Worm (Caenorhabditis elegans): ENCODE data around the gene M01H9.4.

M01H9.4 gene

DNA sequence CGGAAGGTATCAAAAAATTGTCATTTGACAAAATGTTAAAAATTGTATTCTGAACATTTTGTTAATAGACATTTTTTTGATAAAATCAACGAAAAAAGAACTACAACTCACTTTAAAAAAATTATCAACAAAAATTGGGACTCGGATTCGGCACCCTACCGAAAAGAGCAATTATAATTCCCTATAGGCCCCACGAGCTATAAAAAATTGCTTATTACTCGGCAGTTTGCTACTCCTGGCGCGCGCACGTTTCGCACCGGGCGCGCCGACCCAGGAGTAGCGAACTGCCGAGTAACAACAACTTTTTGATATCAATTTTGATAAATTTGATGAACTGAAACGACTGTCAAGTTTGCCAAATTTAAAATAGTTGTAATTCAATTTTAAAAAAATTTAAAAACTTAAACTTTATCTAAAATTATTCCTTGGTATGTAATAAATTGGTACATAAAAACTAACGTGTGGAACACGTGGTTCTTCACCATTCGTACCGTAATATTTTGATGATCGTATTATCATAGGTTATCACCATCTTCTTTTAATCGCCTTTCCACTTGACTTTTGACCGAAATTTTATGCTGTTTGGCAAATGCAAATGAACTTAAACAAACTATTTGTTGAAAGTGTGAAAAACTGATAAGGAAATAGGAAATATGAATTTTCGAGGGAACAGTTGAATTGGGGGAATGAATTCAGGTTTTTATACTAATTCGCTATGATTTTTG lies 7.2 kb downstream of the M01H9.4 start:
- no peak for TF ChIP-seq alr-1 (tag; optimal IDR thresholded peaks at IDR 0.05)
- TF ChIP-seq sem-4 (tag; optimal IDR thresholded peaks at IDR 0.05), result no peak
- no peak for TF ChIP-seq ztf-4 (tag; optimal IDR thresholded peaks at IDR 0.05)
- no peak for TF ChIP-seq dmd-4 (tag; optimal IDR thresholded peaks at IDR 0.05)
- no peak for TF ChIP-seq gmeb-1 (tag; optimal IDR thresholded peaks at IDR 0.05)
- no peak for TF ChIP-seq nhr-10 (tag; optimal IDR thresholded peaks at IDR 0.05)
- TF ChIP-seq Y55F3AM.14 (GFP tag; optimal IDR thresholded peaks at IDR 0.05), result no peak
- TF ChIP-seq lin-11 (tag; optimal IDR thresholded peaks at IDR 0.05), result no peak
- no peak for TF ChIP-seq zag-1 (tag; optimal IDR thresholded peaks at IDR 0.05)
- TF ChIP-seq ama-1 (optimal IDR thresholded peaks at IDR 0.05), result no peak
- TF ChIP-seq fos-1 (tag; optimal IDR thresholded peaks at IDR 0.05), result peak; percentile 8
- TF ChIP-seq mbf-1 (tag; optimal IDR thresholded peaks at IDR 0.05), result no peak
- TF ChIP-seq nhr-12 (tag; optimal IDR thresholded peaks at IDR 0.05), result no peak
- TF ChIP-seq lin-13 (GFP tag; optimal IDR thresholded peaks at IDR 0.05), result no peak
- TF ChIP-seq ZK546.5 (tag; optimal IDR thresholded peaks at IDR 0.05), result no peak
- no peak for TF ChIP-seq peb-1 (tag; optimal IDR thresholded peaks at IDR 0.05)
- TF ChIP-seq lsy-2 (tag; optimal IDR thresholded peaks at IDR 0.05), result no peak
- TF ChIP-seq nhr-11 (tag; optimal IDR thresholded peaks at IDR 0.05), result no peak
- no peak for TF ChIP-seq unc-55 (GFP tag; optimal IDR thresholded peaks at IDR 0.05)
- peak; percentile 35 for TF ChIP-seq crh-2 (tag; optimal IDR thresholded peaks at IDR 0.05)
- peak; percentile 56 for TF ChIP-seq sma-9 (GFP tag; optimal IDR thresholded peaks at IDR 0.05)
- TF ChIP-seq sma-9 (tag; optimal IDR thresholded peaks at IDR 0.05), result no peak

DNA sequence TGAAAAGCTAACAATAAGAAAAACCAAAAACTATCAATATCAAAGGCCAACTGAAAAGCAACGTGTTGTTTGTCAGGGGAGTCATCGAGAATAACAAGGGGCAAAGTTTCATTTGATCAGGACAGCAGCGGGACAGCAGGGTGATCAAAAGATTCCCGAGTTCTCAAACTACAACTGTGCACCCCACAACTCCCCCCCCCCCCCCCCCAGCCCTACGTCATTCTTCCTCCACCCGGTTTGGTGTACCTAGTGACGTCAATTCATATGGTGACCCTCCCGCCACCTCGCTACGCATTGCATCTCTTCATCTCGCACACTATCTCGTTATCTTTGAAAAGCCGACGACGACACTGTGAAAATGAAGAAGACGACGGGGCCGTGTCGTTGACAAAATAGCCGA lies 8.9 kb downstream of the M01H9.4 start:
- TF ChIP-seq nhr-12 (tag; optimal IDR thresholded peaks at IDR 0.05) (no peak), nhr-129 (tag; optimal IDR thresholded peaks at IDR 0.05) (peak; percentile 12), ztf-1 (GFP tag; conservative IDR thresholded peaks at IDR 0.05) (0 out of 2 replicates have a peak, but pooled peaks have one; percentile 34), skn-1 (tag; optimal IDR thresholded peaks at IDR 0.05) (no peak), peb-1 (tag; optimal IDR thresholded peaks at IDR 0.05) (no peak), gmeb-1 (tag; optimal IDR thresholded peaks at IDR 0.05) (no peak), nhr-237 (tag; optimal IDR thresholded peaks at IDR 0.05) (no peak), ceh-82 (tag; optimal IDR thresholded peaks at IDR 0.05) (no peak)

DNA sequence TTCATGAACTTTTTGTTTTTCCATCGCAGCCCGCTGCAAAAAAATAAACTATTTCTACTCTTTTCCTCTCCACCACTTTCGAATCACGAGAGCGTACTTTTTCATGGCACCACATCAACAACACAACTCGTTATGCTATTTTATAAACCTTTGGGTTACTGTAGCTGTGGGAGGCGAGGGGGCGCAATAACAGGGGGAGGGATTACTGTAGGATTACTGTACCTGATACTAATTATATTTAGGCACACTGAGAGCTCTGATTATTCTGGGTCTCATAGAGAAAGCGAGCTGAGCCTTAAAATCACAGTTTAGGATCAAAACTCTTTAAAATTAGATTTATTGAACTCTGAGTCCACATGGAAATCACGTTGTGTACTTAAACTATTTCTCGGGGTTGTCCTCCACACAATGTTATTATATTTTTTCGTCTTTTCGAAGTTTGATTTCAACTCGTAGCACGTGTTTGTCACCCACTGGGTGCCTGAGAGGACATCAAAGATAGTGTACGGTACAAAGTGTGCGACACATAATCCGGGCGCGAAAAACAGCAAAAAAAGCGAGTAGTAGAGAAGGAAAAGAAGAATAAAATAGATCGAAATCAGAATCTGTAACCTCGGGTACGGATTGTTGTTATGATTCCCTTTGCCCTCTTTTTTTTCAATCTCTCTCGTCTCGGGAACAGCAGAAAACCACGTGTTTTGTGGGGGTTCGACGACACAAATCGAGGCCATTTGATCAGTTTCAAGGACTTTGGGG lies 10.1 kb downstream of the M01H9.4 start:
- no peak for TF ChIP-seq dmd-4 (tag; optimal IDR thresholded peaks at IDR 0.05)
- no peak for TF ChIP-seq peb-1 (tag; optimal IDR thresholded peaks at IDR 0.05)
- TF ChIP-seq ZK546.5 (tag; optimal IDR thresholded peaks at IDR 0.05), result no peak
- TF ChIP-seq ztf-11 (tag; optimal IDR thresholded peaks at IDR 0.05), result no peak
- TF ChIP-seq zag-1 (tag; optimal IDR thresholded peaks at IDR 0.05), result no peak
- no peak for TF ChIP-seq C34F6.9 (tag; optimal IDR thresholded peaks at IDR 0.05)
- TF ChIP-seq ama-1 (optimal IDR thresholded peaks at IDR 0.05), result no peak
- TF ChIP-seq ceh-16 (tag; optimal IDR thresholded peaks at IDR 0.05), result no peak
- TF ChIP-seq lin-13 (GFP tag; optimal IDR thresholded peaks at IDR 0.05), result no peak
- no peak for TF ChIP-seq nhr-10 (tag; optimal IDR thresholded peaks at IDR 0.05)
- TF ChIP-seq sma-3 (GFP tag; optimal IDR thresholded peaks at IDR 0.05), result peak; percentile 55
- no peak for TF ChIP-seq sem-4 (tag; optimal IDR thresholded peaks at IDR 0.05)
- TF ChIP-seq blmp-1 (tag; optimal IDR thresholded peaks at IDR 0.05; ENCODE audit: insufficient read depth), result peak; percentile 60
- peak; percentile 10 for TF ChIP-seq ztf-4 (tag; optimal IDR thresholded peaks at IDR 0.05)
- peak; percentile 69 for TF ChIP-seq nhr-21 (tag; optimal IDR thresholded peaks at IDR 0.05)
- TF ChIP-seq elt-3 (tag; optimal IDR thresholded peaks at IDR 0.05), result no peak
- TF ChIP-seq crh-2 (tag; optimal IDR thresholded peaks at IDR 0.05), result peak; percentile 46
- no peak for TF ChIP-seq ceh-82 (tag; optimal IDR thresholded peaks at IDR 0.05)
- TF ChIP-seq fos-1 (tag; optimal IDR thresholded peaks at IDR 0.05), result no peak
- TF ChIP-seq snpc-4 (tag; optimal IDR thresholded peaks at IDR 0.05), result no peak
- TF ChIP-seq nhr-25 (tag; optimal IDR thresholded peaks at IDR 0.05), result peak; percentile 81
- TF ChIP-seq mab-5 (tag; optimal IDR thresholded peaks at IDR 0.05), result no peak
- no peak for TF ChIP-seq elt-1 (tag; optimal IDR thresholded peaks at IDR 0.05)
- no peak for TF ChIP-seq nhr-77 (tag; optimal IDR thresholded peaks at IDR 0.05)
- TF ChIP-seq mdl-1 (tag; optimal IDR thresholded peaks at IDR 0.05), result peak; percentile 52
- TF ChIP-seq unc-55 (GFP tag; optimal IDR thresholded peaks at IDR 0.05), result no peak
- TF ChIP-seq ztf-1 (GFP tag; conservative IDR thresholded peaks at IDR 0.05), result no peak
- TF ChIP-seq F13H6.1 (tag; optimal IDR thresholded peaks at IDR 0.05), result peak; percentile 43
- peak; percentile 81 for TF ChIP-seq sma-9 (GFP tag; optimal IDR thresholded peaks at IDR 0.05)
- TF ChIP-seq sma-9 (tag; optimal IDR thresholded peaks at IDR 0.05), result no peak
- TF ChIP-seq nhr-11 (tag; optimal IDR thresholded peaks at IDR 0.05), result no peak
- TF ChIP-seq nhr-12 (tag; optimal IDR thresholded peaks at IDR 0.05), result no peak
- TF ChIP-seq unc-39 (tag; optimal IDR thresholded peaks at IDR 0.05), result no peak
- peak; percentile 64 for TF ChIP-seq gmeb-1 (tag; optimal IDR thresholded peaks at IDR 0.05)
- peak; percentile 2 for TF ChIP-seq egl-27 (tag; optimal IDR thresholded peaks at IDR 0.05)
- TF ChIP-seq nhr-129 (tag; optimal IDR thresholded peaks at IDR 0.05), result peak; percentile 69
- TF ChIP-seq unc-62 (GFP tag; optimal IDR thresholded peaks at IDR 0.05), result no peak
- no peak for TF ChIP-seq mbf-1 (tag; optimal IDR thresholded peaks at IDR 0.05)
- peak; percentile 38 for TF ChIP-seq nhr-6 (tag; optimal IDR thresholded peaks at IDR 0.05)

Measured in whole organism, L2 larva.